Worm (Caenorhabditis elegans) whole organism, L4/young adult: Measurements from ENCODE around the gene ZC239.15.
"Not testable (repeated sequence)": the region's sequence is repeated elsewhere in the genome, so short reads cannot be mapped to it uniquely, and the experiment has no call there.

Experiments used
- W03F9.2 ChIP-seq: fragments of 150-350 bp; optimal IDR thresholded peaks from 2 replicates; lab custom pipeline; 2014; ENCODE audit warnings: missing biosample characterization, missing genetic modification characterization
- dao-5 ChIP-seq: sonication (generic microtip); optimal IDR thresholded peaks from 2 replicates; lab custom pipeline; 2016; ENCODE audit warnings: missing genotype, missing genetic modification characterization, moderate library complexity, missing compliant biosample characterization
- him-1 ChIP-seq: sonication (generic microtip); optimal IDR thresholded peaks from 2 replicates; lab custom pipeline; 2016; ENCODE audit warnings: missing genotype, missing genetic modification reagents, missing genetic modification characterization, missing compliant biosample characterization

The ZC239.15 gene

DNA sequence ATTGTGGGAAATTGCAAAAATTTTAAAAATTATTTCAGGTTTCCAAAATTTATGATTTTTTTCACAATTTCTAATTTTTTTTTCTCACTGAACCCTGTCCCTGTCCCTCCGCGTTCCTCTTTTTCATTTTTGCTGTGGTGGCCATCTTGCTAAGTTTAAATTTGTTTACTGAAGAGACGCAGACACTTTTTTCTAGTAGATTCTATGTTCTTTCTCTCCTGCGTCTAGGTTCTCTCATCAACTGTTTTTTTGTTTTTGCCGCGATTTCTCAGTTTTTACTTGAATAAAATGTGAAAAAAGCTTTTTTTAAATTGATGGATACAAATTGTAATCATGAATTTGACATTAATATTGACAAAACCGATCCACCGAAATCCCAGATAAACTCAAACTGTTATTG is 15.3 kb downstream of the ZC239.15 start, which contains the start of gene ZC239.6:
TSS of gene ZC239.6 (plus strand) at position 381 of the 400 bp plus-strand sequence.
- TF ChIP-seq W03F9.2 (tag; lab: Kevin White, UChicago): no peak
- no peak for TF ChIP-seq him-1 (tag; lab: Kevin White, UChicago)
- no peak for TF ChIP-seq dao-5

DNA sequence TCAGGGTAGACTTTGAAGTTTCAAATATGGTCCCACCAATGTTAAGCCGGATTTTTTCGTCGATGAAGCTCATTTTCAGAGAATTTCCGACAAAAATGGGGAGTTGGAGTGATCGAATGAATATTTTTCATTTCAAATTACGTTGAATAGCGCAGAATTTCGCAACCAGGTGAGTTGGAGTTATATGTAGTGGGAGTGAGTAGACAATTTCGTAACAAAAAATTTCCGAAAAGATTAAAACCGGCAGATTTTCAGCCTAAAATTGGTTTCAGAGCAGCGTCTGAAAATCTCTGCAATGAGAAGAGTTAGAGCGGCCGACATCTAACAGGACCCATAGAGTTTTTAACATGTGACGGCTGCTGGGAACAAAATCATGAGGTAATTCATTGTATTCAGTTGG is 15.9 kb downstream of the ZC239.15 start, which contains the start of gene sdz-35:
TSS of gene sdz-35 (minus strand) at position 101 of the 400 bp plus-strand sequence.
- TF ChIP-seq dao-5 (no peak), him-1 (tag; lab: Kevin White, UChicago) (no peak), W03F9.2 (tag; lab: Kevin White, UChicago) (no peak)

DNA sequence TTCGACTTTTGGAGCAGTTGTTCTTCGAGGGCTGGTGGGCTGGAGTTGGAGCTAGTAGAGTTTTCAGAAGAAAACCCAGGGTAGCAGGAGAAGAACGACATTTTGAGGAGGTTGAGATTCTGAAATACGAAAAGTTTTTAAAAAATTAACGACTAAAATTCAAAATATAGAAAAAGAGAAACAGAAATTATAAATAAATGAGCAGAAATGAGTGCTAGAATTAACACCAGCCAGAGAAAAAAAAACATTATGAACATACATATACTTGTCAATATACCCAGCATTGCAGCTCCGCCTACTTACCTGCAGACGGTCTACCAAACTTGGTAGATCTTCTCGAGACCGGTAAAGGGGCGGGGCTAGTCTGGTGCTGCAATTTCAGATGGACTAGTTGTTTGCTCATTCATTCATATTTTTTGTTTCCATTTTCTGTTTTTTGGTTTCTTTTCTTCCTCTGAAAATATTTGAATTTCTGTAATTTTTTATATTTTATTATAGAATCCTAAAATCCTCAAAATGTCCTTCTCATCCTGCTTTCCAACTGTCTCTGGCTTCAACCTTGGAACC is 18.0 kb downstream of the ZC239.15 start, which contains the start of the genes ZC239.20 and ZC239.21:
TSS of gene ZC239.20 (minus strand) at position 101 of the 567 bp plus-strand sequence.
TSS of gene ZC239.21 (plus strand) at position 517 of the 567 bp plus-strand sequence.
- TF ChIP-seq dao-5 (no peak), him-1 (tag; lab: Kevin White, UChicago) (no peak), W03F9.2 (tag; lab: Kevin White, UChicago) (no peak)

DNA sequence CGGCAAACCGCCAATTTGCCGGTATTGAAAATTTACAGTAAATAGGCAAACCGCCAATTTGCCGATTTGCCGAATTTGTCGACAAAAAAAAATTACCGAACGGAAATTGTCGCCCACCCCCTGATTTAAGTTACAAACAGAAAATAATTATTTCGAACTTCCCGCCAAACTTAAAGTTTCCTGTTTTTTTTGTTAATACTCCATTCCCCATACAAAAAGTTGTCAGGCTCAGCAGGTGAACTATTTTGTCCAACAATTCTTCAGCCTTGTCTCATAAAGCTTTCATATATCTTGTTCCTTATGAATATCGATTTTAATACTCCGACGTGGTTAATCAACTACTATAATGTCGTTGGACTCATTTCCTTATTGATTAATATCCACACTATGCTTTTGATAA is 21.1 kb downstream of the ZC239.15 start, which contains the start of gene sri-50:
TSS of gene sri-50 (plus strand) at position 301 of the 400 bp plus-strand sequence.
- TF ChIP-seq dao-5 (no peak), him-1 (tag; lab: Kevin White, UChicago) (no peak), W03F9.2 (tag; lab: Kevin White, UChicago) (no peak)

- no peak for TF ChIP-seq W03F9.2 (tag; lab: Kevin White, UChicago)
Observed at ce11 chrII:3202519-3202918, 22.0 kb downstream of the ZC239.15 start, which contains the start of gene sri-53. Gene sri-53, minus strand, starts transcription at chrII:3202619.

DNA sequence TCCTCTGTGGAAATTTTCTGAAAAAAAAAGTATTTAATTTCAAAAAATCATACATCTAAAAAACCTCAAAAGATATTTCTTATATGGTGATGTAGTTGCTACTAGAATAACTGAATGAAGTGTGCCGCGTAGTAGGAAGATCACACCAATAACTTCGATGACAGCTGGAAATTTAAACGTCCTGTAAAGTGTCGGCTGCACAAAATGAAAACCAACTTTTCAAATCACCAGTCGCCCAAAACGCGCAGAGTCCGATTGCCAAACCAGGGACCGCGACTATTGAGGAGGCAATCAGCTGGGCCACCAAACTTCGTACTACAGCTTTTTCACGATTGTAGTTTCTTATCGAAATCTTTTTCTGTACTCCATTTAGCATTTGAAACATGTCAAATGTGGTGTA is 23.3 kb downstream of the ZC239.15 start, which contains the start of gene sri-48:
TSS of gene sri-48 (minus strand) at position 101 of the 400 bp plus-strand sequence.
- not testable (repeated sequence) for TF ChIP-seq W03F9.2 (tag; lab: Kevin White, UChicago); him-1 (tag; lab: Kevin White, UChicago); dao-5

DNA sequence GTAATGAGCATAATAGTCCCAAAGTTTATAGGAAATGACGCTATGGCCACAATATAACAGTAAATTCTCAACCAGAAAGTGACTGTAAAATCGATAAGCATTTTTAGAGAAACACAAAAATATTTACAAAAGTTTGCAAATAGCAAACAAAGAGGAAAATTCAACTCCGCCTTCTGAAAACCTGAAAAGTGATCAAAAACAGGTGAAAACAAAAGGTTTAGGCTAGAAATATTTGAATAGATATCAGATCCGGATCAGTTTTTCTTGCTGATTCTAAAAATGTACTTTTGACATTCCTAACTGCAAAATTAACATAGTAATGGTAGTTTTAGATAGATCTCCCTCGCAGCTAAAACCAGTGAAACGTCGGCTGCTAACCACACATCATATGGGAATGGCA is 25.5 kb downstream of the ZC239.15 start, which contains the start of gene sri-51:
TSS of gene sri-51 (minus strand) at position 101 of the 400 bp plus-strand sequence.
- no peak for TF ChIP-seq dao-5
- no peak for TF ChIP-seq W03F9.2 (tag; lab: Kevin White, UChicago)
- no peak for TF ChIP-seq him-1 (tag; lab: Kevin White, UChicago)

ce11 chrII:3196966-3197365 is 27.6 kb downstream of the ZC239.15 start, which contains the start of gene gcy-15:
Gene gcy-15, minus strand, starts transcription at chrII:3197066.
- TF ChIP-seq W03F9.2 (tag; lab: Kevin White, UChicago): no peak
- no peak for TF ChIP-seq him-1 (tag; lab: Kevin White, UChicago)
- TF ChIP-seq dao-5: no peak

- TF ChIP-seq dao-5: no peak
- TF ChIP-seq him-1 (tag; lab: Kevin White, UChicago): no peak
- TF ChIP-seq W03F9.2 (tag; lab: Kevin White, UChicago): no peak
Observed at ce11 chrII:3195739-3196138, 28.8 kb downstream of the ZC239.15 start.

DNA sequence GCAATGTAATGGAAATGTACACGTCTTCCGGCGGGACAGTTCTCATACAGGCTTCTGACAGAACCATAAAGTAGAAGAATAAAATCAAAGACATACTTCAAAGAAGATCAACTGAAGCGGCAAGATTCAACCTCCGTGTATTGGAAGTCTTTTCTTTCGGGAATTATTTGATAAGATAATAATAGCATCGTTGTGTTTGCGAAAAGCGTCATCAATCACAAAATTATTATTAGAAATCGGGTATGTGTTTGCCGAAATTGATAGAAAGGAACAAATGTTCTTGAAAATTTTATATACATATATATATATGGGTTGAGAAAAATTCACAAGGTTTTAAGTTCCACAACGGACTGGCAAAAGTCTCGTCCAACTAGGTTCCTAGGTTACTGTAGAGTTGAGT is 33.0 kb downstream of the ZC239.15 start, which contains the start of gene Y27F2A.9:
TSS of gene Y27F2A.9 (minus strand) at position 101 of the 400 bp plus-strand sequence.
- not testable (repeated sequence) for TF ChIP-seq him-1 (tag; lab: Kevin White, UChicago); W03F9.2 (tag; lab: Kevin White, UChicago); dao-5

- not testable (repeated sequence) for TF ChIP-seq him-1 (tag; lab: Kevin White, UChicago); W03F9.2 (tag; lab: Kevin White, UChicago); dao-5
Observed at ce11 chrII:3189038-3189437, 35.5 kb downstream of the ZC239.15 start, which contains the start of gene Y27F2A.11. Gene Y27F2A.11, plus strand, starts transcription at chrII:3189338.

DNA sequence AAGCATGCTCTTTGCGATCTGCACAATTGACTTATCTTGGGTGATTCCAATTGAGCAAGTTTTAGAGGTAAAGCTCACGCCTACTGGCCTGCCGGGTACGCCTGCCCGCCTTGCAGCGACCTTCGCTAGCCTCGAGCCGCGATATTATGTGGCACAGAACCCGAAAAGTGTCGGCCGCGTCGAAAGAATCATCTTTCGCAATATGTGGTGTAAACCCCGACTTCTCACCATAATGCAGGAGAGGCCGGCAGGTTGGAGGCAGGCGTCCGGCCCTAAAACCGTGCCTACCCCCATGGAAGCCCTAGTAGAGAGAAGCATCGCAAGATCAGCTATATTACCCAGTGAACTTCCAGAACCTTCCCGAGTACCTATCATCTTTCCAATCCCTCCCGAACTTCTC is 38.7 kb downstream of the ZC239.15 start:
- TF ChIP-seq him-1 (tag; lab: Kevin White, UChicago) (no peak), dao-5 (no peak), W03F9.2 (tag; lab: Kevin White, UChicago) (no peak)

DNA sequence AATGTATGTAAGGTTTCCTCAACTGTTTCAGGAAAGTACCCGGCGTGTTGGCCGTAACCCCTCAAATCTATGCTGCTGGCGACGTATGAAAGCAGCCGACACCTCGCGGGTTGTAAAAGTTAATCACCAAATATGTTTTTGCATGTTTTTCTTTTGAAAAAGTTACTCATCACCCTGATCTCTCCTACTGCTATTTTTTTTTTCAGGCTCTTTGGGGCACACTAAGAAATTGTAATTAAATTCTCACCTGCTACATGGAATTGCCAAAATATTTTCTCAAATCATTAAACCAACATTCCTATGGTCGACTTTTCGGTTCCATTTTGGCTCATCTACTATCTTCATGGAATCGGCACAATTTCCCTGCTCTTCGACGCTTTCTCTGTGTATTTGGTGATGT is 39.7 kb downstream of the ZC239.15 start, which contains the start of gene sri-78:
TSS of gene sri-78 (plus strand) at position 301 of the 400 bp plus-strand sequence.
- not testable (repeated sequence) for TF ChIP-seq W03F9.2 (tag; lab: Kevin White, UChicago); dao-5; him-1 (tag; lab: Kevin White, UChicago)

DNA sequence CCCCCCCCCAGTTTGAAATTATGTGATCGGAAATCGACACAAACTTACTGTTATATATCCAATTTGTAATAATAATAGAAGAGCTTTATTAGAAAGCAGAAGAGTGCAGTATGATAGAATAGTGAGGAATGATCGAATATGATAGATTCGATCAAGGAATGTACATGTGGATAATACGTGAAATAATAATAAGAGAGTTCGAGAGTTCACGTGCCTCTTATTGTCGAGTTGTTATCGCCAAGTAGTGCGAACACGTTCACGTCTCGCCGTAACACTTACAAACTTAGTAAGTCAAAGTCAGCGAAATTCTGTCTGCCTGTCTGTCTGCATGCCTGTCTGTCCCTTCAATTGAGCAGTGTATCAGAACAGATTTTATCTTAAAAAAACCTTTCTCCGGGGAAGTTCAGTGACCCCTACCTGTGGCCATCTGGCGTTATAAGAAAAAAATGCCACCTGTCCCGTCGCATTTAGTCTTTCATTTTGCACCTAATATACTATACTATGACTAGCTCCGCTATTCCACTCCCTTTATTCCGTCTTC is 41.2 kb downstream of the ZC239.15 start, which contains the start of the genes Y27F2A.6 and Y27F2A.8:
TSS of gene Y27F2A.6 (minus strand) at position 101 of the 541 bp plus-strand sequence.
TSS of gene Y27F2A.8 (plus strand) at position 491 of the 541 bp plus-strand sequence.
- TF ChIP-seq W03F9.2 (tag; lab: Kevin White, UChicago); dao-5; him-1 (tag; lab: Kevin White, UChicago): not testable (repeated sequence)
